Fruit fly (Drosophila melanogaster) whole organism, larva: Measurements from ENCODE around the gene spen.

Source experiments
- noc ChIP-seq: fragments of 200-800 bp; sonication (Bioruptor generic); optimal IDR thresholded peaks from 3 replicates; lab custom pipeline; 2019; ENCODE audit warnings: missing biosample characterization, mild to moderate bottlenecking, missing genetic modification characterization, moderate library complexity

spen gene

DNA sequence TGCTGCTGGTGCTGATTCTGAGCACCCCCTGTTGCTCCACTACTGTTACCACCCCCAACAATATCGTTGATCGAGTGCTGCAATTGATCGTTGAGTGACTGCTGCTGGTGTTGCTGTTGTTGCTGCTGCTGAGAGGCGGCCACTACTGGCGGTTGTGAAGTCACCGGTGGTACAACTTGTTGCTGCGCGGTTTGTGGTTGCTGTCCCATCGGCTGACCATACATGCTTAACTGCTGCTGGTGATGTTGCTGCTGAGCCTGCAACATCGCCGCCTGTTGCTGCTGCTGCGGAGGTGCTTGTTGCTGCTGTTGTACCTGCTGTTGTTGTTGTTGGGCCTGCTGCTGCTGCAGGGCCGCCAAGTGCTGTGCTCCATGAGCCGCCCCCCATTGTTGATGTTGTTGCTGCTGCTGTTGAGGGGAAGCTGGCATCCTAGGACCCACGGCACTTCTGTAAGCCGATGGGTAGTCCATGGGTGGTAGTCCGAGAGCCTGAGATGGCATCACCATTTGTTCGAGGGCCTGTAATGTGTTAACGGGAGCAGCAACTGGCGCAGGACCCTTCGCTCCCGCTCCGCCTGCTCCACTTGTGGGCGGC lies 81.4 kb downstream of the spen start:
- no peak for TF ChIP-seq noc (tag; lab: Kevin White, UChicago)

DNA sequence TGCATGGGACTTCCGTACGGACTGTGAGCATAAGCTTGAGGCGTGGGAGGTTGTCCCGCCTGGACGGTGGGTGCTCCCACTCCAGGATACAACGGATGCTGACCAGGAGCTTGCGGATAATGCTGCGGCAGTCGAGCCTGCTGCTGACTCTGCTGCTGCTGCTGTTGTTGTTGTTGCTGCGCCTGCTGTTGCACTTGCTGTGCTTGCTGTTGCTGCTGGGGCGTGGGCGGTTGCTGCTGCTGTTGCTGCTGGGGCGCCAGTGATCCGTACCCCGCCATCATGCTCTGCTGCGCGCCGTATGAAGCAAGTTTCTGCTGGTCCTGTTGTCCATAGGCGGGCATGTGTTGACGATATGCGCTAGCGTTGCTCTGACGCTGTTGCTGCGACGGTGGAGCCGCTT lies 82.6 kb downstream of the spen start:
- no peak for TF ChIP-seq noc (tag; lab: Kevin White, UChicago)

DNA sequence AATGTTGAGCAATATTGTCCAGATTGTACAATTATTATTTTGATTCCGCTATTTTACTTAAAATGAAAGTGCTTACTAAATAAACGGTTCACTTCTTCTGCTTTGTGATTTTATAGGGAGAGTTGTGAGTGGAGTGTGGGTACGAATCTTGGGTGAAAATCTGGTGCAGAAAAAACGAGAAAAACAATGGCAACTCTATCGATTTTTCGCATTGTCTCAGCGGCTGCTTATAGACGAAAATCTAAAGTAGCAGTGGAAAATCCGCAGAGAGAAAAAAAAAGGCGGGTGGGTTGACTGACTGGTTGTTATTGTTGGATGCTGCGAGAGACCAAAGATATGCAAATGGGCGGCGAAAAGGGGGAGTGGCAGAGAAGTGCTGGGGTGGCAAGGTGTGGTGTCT lies 84.3 kb downstream of the spen start:
- TF ChIP-seq noc (tag; lab: Kevin White, UChicago): no peak

DNA sequence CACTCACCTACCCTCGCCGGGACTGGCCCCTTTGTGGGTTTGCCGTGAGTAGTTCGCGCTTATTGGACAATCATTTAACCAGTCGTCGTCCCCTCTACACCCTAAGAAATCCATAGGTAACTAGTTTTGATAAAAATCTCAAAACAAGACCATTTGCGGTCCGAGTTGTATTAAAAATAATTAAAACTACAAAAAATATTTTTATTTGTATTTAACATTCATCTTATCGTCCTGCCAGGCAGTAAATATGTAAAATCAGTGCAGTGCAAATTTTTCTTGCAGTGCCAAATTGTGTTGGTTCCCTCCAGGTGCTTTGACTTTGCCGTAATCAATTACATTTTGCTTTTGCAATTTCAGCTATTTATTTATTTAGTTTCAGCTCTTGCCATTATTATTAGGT lies 85.0 kb downstream of the spen start:
- TF ChIP-seq noc (tag; lab: Kevin White, UChicago): peak; percentile 39

DNA sequence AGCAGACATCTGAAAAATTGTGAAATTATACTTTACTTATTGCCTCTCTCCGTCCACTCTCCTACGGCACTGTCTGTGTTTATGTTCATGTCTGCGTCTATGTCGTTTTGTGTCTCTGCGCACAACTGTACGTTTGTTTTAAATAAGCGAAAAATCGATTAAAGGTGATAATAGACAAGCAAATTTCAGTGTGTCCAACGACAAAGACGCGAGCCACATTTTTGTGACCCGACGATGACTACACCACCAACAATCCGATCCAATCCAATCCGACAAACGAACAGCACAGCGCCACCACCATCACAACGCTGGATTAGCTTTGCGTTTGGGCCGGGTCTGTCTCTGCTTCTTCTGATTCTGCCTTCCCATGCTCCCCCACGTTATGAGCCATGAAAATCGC lies 85.7 kb downstream of the spen start:
- TF ChIP-seq noc (tag; lab: Kevin White, UChicago): no peak

DNA sequence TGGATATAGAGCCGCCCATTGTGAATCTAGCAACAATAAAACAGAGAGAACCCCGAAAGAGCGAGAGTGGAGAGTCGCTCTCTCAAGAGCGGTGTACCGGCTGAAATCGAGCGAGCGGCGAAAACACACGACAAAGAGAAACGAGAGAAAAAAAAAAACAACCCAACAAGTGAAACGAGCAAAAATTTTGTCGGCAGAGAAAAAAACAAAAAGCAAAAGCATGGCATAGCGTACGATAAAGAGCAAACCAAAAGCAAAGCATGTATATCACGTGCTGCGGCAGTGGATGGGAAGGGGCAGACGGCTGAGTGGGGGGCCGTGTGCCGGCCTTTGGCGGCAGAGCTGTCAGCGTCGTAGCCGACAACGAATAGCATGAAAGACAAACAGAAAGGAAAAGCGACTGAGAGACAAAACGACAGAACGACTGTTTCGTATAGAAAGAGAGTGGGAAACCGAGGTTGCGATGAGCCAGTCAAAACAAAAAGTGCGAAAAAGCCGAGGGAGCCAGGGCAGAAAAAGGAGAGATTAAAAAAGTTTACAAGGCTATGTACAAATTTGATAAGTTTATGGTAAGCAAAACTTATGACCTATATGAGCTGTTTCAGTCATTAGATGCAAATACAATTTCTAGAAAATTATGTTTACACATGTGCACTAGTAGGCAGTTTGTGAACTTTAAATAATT lies 88.0 kb downstream of the spen start:
- peak; percentile 11 for TF ChIP-seq noc (tag; lab: Kevin White, UChicago)

DNA sequence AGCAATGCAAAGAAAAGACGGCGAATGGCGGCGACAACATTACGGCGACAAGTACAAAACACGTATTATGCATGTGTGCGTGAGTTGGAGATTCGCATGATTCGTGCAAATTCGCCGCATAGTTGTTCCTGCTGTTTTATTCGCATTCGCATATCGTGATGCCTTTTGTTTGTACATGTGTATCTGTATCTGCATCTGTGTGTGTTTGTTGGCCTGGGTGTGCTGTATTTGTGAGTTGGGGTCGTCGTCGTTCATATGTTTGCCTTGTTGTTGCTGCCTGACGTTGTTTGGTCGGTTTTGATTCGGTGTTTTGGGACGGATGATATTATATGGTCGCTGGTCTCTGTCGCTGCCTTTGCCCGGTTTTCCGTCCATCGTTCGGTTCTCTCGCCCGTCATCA lies 88.6 kb downstream of the spen start:
- no peak for TF ChIP-seq noc (tag; lab: Kevin White, UChicago)

DNA sequence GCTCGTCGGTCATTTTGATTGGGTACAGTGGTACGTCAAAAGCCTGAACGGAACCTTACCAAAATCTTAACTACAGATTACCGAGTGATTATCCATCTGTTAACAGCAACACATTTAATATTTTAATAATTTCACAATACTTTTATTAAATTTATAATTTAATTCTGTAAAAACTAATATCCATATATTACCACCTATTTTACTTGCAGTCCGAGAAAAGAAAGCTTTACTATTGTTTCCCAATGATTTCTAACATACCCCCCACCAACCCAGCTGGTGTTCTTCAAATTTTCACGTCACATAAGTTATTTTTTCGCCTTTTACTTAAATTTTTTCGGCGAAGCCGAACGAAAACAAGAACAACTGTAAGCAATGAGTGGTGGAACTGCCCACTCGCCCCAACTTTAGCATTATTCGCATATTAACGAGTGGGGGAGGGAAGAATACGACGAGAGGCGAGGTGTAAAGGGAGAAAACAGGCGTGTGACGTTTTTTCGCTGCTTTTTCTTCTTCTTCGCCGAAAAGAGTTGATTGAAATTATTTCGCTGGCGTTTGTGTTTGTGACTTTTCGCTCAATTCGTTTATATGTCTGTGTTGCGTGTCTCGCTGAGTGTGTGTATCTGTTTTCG lies 89.1 kb downstream of the spen start:
- peak; percentile 92 for TF ChIP-seq noc (tag; lab: Kevin White, UChicago)

DNA sequence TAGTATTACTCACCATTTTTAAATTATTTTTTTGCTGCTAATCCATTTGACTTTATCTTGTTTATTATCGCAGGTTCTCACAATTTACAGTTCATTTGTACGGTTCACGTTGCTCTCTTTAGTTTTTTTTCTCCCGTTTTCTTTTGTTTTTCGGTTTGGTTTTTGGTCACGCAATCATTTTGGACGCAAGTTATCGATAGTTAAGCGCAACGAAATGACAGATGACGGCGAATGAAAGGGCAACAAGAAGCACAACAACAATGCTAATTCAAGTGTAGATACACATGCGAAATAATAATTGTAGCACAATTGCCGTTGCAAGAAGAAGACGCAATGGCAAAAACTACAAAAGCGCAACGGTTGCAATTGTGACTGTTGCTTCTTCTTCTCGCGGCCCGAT lies 89.8 kb downstream of the spen start:
- TF ChIP-seq noc (tag; lab: Kevin White, UChicago): no peak

DNA sequence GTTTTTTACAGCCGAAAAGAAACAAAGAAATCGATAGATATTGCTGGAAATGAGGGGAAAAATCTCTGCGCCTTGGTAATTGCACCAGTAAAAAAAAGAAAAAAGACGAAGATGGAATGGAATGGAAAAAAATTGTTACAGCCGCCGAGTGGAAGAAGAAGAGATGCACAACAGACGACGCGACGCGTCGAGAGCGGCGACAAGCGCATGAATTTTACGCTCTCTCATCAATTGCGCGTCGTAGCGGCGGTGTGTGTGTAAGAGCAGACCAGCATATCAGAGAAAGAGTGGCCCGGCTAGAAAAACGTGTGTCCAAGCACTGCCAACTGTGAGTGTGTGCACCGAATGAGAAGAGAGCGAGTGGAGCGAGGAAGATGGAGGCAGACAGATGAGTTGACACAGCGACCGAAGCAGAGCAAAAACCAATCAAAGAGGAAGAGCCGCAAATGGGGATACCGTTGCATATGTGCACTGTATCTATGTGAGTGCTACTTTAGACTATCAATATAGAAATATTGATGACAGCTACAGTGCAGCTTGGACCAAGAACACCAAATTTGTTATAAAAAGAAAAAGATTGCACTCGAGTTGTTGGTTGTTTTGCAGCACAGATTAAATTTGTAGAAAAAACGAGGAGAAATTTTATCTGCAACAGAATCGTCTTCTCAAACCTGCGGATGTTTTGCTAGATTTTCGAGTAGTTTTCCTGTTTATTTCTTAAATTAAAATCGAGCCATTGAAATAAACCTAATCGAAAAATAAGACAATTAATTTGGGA lies 90.4 kb downstream of the spen start:
- no peak for TF ChIP-seq noc (tag; lab: Kevin White, UChicago)

DNA sequence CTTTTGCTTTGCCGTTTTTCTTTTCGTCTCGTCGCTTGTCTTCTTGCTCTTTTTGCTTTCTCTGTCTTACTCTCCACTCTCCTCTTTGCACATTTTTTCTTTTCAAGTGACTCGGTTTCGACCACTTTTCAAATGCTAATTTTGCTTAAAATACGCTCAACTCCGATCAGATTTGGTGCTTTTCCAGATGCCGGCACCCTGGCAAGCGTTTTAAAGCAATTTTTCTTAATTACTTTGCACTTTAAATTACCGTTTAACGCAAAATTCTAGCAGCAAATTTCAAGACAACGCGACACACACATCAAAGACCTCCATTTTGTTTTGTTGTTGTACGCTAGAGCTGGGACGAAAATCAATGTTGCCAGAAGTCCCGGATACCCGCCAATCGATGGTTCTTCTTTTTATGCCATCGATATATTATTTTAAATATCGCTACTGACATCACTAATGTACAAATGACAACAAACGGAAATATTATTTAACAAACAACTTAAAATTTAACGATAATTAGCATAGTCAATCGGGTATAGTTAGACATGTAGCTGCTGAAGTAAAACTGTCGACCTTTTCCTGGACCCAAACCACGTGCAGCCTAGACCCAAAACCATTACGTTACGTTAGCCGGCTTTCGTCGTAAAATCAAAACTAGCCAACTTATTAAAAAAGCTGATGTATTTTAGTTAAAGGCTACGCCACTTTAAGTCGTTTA lies 91.8 kb downstream of the spen start, which contains the start of gene kis:
Gene kis, minus strand, starts transcription at position 317 of the 709 bp plus-strand sequence.
- TF ChIP-seq noc (tag; lab: Kevin White, UChicago): peak; percentile 24

DNA sequence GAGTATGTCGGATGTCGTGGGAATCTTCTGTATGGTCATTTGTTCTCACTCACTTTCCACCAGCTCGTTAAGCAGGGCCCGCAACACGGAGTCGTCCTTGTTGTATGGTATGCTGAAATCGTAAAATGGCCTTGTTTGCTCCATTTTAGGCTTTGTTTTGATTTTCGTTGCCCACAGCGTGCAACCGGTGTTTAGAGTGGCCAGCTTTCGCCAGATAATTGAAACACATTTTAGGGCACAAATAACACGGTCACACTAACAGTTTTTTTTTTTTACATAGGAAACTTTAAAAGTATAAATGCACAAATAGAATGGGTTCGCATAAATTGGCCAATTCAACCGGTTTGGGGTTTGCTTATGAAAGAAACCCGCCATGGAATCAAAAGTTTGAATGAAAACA lies 93.3 kb downstream of the spen start, which contains the start of gene Rpp30:
Gene Rpp30, minus strand, starts transcription at position 200 of the 400 bp plus-strand sequence.
- TF ChIP-seq noc (tag; lab: Kevin White, UChicago): no peak
